Worm (Caenorhabditis elegans) whole organism, early embryonic: ENCODE results near the gene spe-41.

Experiments used
- F13C5.2 ChIP-seq: sonication (generic microtip); optimal IDR thresholded peaks from 2 replicates; lab custom pipeline; 2017; ENCODE audit warnings: mild to moderate bottlenecking, missing genetic modification characterization, inconsistent platforms, missing compliant biosample characterization
- aly-1 ChIP-seq: sonication (generic microtip); optimal IDR thresholded peaks from 2 replicates; lab custom pipeline; 2016; ENCODE audit warnings: missing genetic modification characterization, missing compliant biosample characterization
- ama-1 ChIP-seq: fragments of 150-350 bp; optimal IDR thresholded peaks from 2 replicates; lab custom pipeline; 2014
- ceh-13 ChIP-seq: fragments of 200-800 bp; sonication (Bioruptor generic); optimal IDR thresholded peaks from 2 replicates; lab custom pipeline; 2018; ENCODE audit warnings: mild to moderate bottlenecking, missing genetic modification characterization, missing compliant biosample characterization
- ceh-36 ChIP-seq: sonication (generic microtip); optimal IDR thresholded peaks from 2 replicates; lab custom pipeline; 2016; ENCODE audit warnings: missing genetic modification characterization, inconsistent platforms, missing compliant biosample characterization
- ets-7 ChIP-seq: sonication (generic microtip); optimal IDR thresholded peaks from 2 replicates; lab custom pipeline; 2016; ENCODE audit warnings: missing genotype, missing genetic modification characterization, missing compliant biosample characterization
- hmbx-1 ChIP-seq: sonication (generic microtip); optimal IDR thresholded peaks from 2 replicates; lab custom pipeline; 2016; ENCODE audit warnings: mild to moderate bottlenecking, missing genetic modification characterization, missing compliant biosample characterization
- hnd-1 ChIP-seq: sonication (generic microtip); optimal IDR thresholded peaks from 2 replicates; lab custom pipeline; 2016; ENCODE audit warnings: missing genetic modification characterization, missing compliant biosample characterization
- scrt-1 ChIP-seq: fragments of 200-800 bp; sonication (Bioruptor generic); IDR thresholded peaks from 2 replicates; pipeline ENCODE4 v1.3.6; 2022; ENCODE audit warnings: missing genetic modification characterization, missing compliant biosample characterization
- sea-1 ChIP-seq: fragments of 200-800 bp; sonication (Bioruptor generic); conservative IDR thresholded peaks from 2 replicates; pipeline ENCODE4 v1.3.6; 2022; ENCODE audit warnings: missing genetic modification characterization, missing compliant biosample characterization
- tbx-37 ChIP-seq: fragments of 200-800 bp; sonication (Bioruptor generic); conservative IDR thresholded peaks from 2 replicates; pipeline ENCODE4 v1.3.6; 2022; ENCODE audit warnings: missing genetic modification reagents, missing genetic modification characterization, missing compliant biosample characterization
- tra-4 ChIP-seq: sonication (generic microtip); optimal IDR thresholded peaks from 2 replicates; lab custom pipeline; 2017; ENCODE audit warnings: missing genetic modification characterization, missing compliant biosample characterization

- TF ChIP-seq ceh-36 (tag; lab: Kevin White, UChicago) (no peak), aly-1 (tag; lab: Kevin White, UChicago) (no peak), ama-1 (lab: Kevin White, UChicago) (no peak), sea-1 (no peak), ets-7 (no peak), hnd-1 (tag; lab: Kevin White, UChicago) (no peak), ceh-13 (GFP tag; lab: Kevin White, UChicago) (no peak), F13C5.2 (tag; lab: Kevin White, UChicago) (no peak), tbx-37 (GFP tag; lab: Robert Waterston, UW) (no peak), hmbx-1 (tag; lab: Kevin White, UChicago) (no peak), scrt-1 (GFP tag; lab: Robert Waterston, UW) (no peak), tra-4 (tag; lab: Kevin White, UChicago) (no peak)
Observed at ce11 chrIII:3488224-3488623, 44.2 kb upstream of the spe-41 start, which contains the start of gene C34C12.7.
